Fruit fly (Drosophila melanogaster): Measurements from ENCODE around the gene CG31917.

DNA sequence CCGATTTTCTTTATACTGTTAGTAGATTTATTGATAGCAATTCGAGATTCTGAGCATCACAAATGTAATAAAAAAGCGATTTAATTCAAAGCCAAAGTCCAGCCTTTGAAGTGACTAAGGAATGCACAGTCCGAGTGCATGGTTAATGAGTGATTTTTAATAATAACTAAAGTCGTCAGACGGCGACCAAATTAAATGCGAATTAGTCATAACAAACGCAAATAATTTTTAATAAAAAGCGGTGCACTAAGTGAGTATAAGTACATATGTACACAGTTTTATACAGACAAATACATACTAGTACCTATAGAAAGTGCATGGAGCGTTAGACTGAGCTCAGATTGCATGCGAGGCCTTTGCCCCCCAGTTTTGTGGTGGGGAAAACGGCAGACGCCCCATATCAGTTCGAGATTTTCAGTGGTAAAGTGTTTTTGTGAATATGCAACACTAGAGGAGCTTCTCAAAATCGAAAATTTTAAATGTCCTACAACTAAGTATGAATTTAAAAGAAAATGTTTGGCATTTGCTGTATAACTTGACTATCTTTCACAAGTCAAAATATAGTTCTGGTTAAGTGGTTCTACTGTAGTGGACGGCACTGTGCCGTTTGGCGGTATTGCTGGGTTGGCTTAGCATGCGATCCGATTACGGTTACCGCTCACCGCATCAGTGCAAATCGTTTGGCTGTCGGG, 7.8 kb downstream of the CG31917 start:
- TF ChIP-seq Mio (GFP tag; optimal IDR thresholded peaks at IDR 0.05): no peak
- TF ChIP-seq CG32264 (GFP tag; optimal IDR thresholded peaks at IDR 0.05): peak; percentile 14
- TF ChIP-seq GATAd (GFP tag; optimal IDR thresholded peaks at IDR 0.05): no peak
- peak; percentile 19 for TF ChIP-seq woc (GFP tag; optimal IDR thresholded peaks at IDR 0.05)
- TF ChIP-seq Dfd (GFP tag; optimal IDR thresholded peaks at IDR 0.05): no peak
- TF ChIP-seq fru (GFP tag; optimal IDR thresholded peaks at IDR 0.05): peak; percentile 72
- TF ChIP-seq h (GFP tag; optimal IDR thresholded peaks at IDR 0.05): peak; percentile 78
- TF ChIP-seq usp (GFP tag; optimal IDR thresholded peaks at IDR 0.05): no peak
- TF ChIP-seq Myc (optimal IDR thresholded peaks at IDR 0.05): no peak
- TF ChIP-seq Vsx2 (GFP tag; optimal IDR thresholded peaks at IDR 0.05; ENCODE audit: partially characterized antibody): no peak
- peak; percentile 73 for TF ChIP-seq rgr (GFP tag; optimal IDR thresholded peaks at IDR 0.05)
- peak; percentile 17 for TF ChIP-seq Jra (GFP tag; optimal IDR thresholded peaks at IDR 0.05)
- TF ChIP-seq Hr83 (GFP tag; optimal IDR thresholded peaks at IDR 0.05; ENCODE audit: poor library complexity, severe bottlenecking): no peak

All from whole organism, wandering third instar larva.